Worm (Caenorhabditis elegans) whole organism, mixed stage, embryonic: Measurements from ENCODE around the gene B0034.2.
A peak's percentile ranks its signal among the peaks of the same experiment; 100 is the strongest.

Source experiments
- bed-3 ChIP-seq: fragments of 200-800 bp; sonication (Bioruptor generic); optimal IDR thresholded peaks from 3 replicates; lab custom pipeline; 2018; ENCODE audit warnings: mild to moderate bottlenecking, missing genetic modification characterization, moderate library complexity, missing compliant biosample characterization
- blmp-1 ChIP-seq: fragments of 150-350 bp; optimal IDR thresholded peaks from 2 replicates; lab custom pipeline; 2014; ENCODE audit warnings: missing biosample characterization, missing genetic modification characterization
- ceh-39 ChIP-seq: fragments of 150-350 bp; optimal IDR thresholded peaks from 2 replicates; lab custom pipeline; 2014; ENCODE audit warnings: missing biosample characterization, missing genetic modification characterization
- ceh-43 ChIP-seq: fragments of 200-800 bp; sonication (Bioruptor generic); optimal IDR thresholded peaks from 2 replicates; lab custom pipeline; 2018; ENCODE audit warnings: mild to moderate bottlenecking, missing genetic modification characterization, moderate library complexity, missing compliant biosample characterization
- ces-1 ChIP-seq: fragments of 150-350 bp; optimal IDR thresholded peaks from 2 replicates; lab custom pipeline; 2014; ENCODE audit warnings: missing biosample characterization, missing genetic modification reagents, missing genetic modification characterization
- cnd-1 ChIP-seq: fragments of 200-800 bp; sonication (Bioruptor generic); optimal IDR thresholded peaks from 2 replicates; lab custom pipeline; 2018; ENCODE audit warnings: mild to moderate bottlenecking, missing genetic modification characterization, missing compliant biosample characterization
- drap-1 ChIP-seq: fragments of 200-800 bp; sonication (Bioruptor generic); optimal IDR thresholded peaks from 3 replicates; lab custom pipeline; 2018; ENCODE audit warnings: mild to moderate bottlenecking, missing genetic modification characterization, missing compliant biosample characterization
- elt-1 ChIP-seq: sonication (generic microtip); optimal IDR thresholded peaks from 2 replicates; lab custom pipeline; 2017; ENCODE audit warnings: missing genetic modification characterization, mild to moderate bottlenecking, missing compliant biosample characterization, antibody characterized with exemption, moderate library complexity, borderline replicate concordance; ENCODE audit not compliant: insufficient read depth
- elt-3 ChIP-seq: fragments of 150-350 bp; optimal IDR thresholded peaks from 2 replicates; lab custom pipeline; 2014; ENCODE audit warnings: missing biosample characterization, missing genetic modification characterization
- flh-1 ChIP-seq: fragments of 200-800 bp; sonication (Bioruptor generic); optimal IDR thresholded peaks from 2 replicates; lab custom pipeline; 2018; ENCODE audit warnings: mild to moderate bottlenecking, missing genetic modification characterization, moderate library complexity, missing compliant biosample characterization
- lin-13 ChIP-seq: fragments of 150-350 bp; optimal IDR thresholded peaks from 2 replicates; lab custom pipeline; 2014; ENCODE audit warnings: missing biosample characterization, missing genetic modification characterization
- lin-32 ChIP-seq: fragments of 200-800 bp; sonication (Bioruptor generic); optimal IDR thresholded peaks from 2 replicates; lab custom pipeline; 2018; ENCODE audit warnings: mild to moderate bottlenecking, missing genetic modification characterization, missing compliant biosample characterization
- lsy-2 ChIP-seq: fragments of 150-350 bp; optimal IDR thresholded peaks from 2 replicates; lab custom pipeline; 2014; ENCODE audit warnings: missing biosample characterization, missing genetic modification characterization
- mab-5 ChIP-seq: fragments of 150-350 bp; optimal IDR thresholded peaks from 2 replicates; lab custom pipeline; 2014; ENCODE audit warnings: missing biosample characterization, missing genetic modification characterization
- mep-1 ChIP-seq: fragments of 150-350 bp; optimal IDR thresholded peaks from 2 replicates; lab custom pipeline; 2017; ENCODE audit warnings: missing biosample characterization, missing genetic modification reagents, missing genetic modification characterization, inconsistent platforms
- nhr-12 ChIP-seq: fragments of 150-350 bp; optimal IDR thresholded peaks from 2 replicates; lab custom pipeline; 2014; ENCODE audit warnings: missing biosample characterization, missing genetic modification characterization
- nhr-2 ChIP-seq: fragments of 150-350 bp; optimal IDR thresholded peaks from 2 replicates; lab custom pipeline; 2014; ENCODE audit warnings: missing biosample characterization, missing genetic modification characterization
- nhr-28 ChIP-seq: fragments of 150-350 bp; optimal IDR thresholded peaks from 2 replicates; lab custom pipeline; 2014; ENCODE audit warnings: missing biosample characterization, missing genetic modification characterization
- nhr-76 ChIP-seq: sonication (generic microtip); optimal IDR thresholded peaks from 2 replicates; lab custom pipeline; 2017; ENCODE audit warnings: missing biosample characterization, missing genetic modification characterization
- sem-2 ChIP-seq: fragments of 200-800 bp; sonication (Bioruptor generic); optimal IDR thresholded peaks from 2 replicates; lab custom pipeline; 2018; ENCODE audit warnings: mild to moderate bottlenecking, missing genetic modification characterization, missing compliant biosample characterization
- sptf-1 ChIP-seq: sonication (generic microtip); optimal IDR thresholded peaks from 2 replicates; lab custom pipeline; 2017; ENCODE audit warnings: mild to moderate bottlenecking, missing genetic modification characterization, moderate library complexity, missing compliant biosample characterization
- tbx-8 ChIP-seq: fragments of 200-800 bp; sonication (Bioruptor generic); optimal IDR thresholded peaks from 2 replicates; lab custom pipeline; 2018; ENCODE audit warnings: mild to moderate bottlenecking, missing genetic modification characterization, moderate library complexity, missing compliant biosample characterization
- unc-120 ChIP-seq: sonication (generic microtip); optimal IDR thresholded peaks from 2 replicates; lab custom pipeline; 2017; ENCODE audit warnings: missing genetic modification characterization, missing compliant biosample characterization; ENCODE audit not compliant: poor library complexity, severe bottlenecking
- unc-39 ChIP-seq: fragments of 150-350 bp; optimal IDR thresholded peaks from 2 replicates; lab custom pipeline; 2014; ENCODE audit warnings: missing biosample characterization, missing genetic modification characterization
- unc-62 ChIP-seq: fragments of 150-350 bp; optimal IDR thresholded peaks from 2 replicates; lab custom pipeline; 2014; ENCODE audit warnings: missing biosample characterization, missing genetic modification reagents, missing genetic modification characterization
- zip-8 ChIP-seq: fragments of 150-350 bp; optimal IDR thresholded peaks from 2 replicates; lab custom pipeline; 2014; ENCODE audit warnings: missing biosample characterization, missing genetic modification characterization
- ztf-11 ChIP-seq: fragments of 150-350 bp; optimal IDR thresholded peaks from 2 replicates; lab custom pipeline; 2014; ENCODE audit warnings: missing biosample characterization, missing genetic modification characterization

B0034.2 gene

DNA sequence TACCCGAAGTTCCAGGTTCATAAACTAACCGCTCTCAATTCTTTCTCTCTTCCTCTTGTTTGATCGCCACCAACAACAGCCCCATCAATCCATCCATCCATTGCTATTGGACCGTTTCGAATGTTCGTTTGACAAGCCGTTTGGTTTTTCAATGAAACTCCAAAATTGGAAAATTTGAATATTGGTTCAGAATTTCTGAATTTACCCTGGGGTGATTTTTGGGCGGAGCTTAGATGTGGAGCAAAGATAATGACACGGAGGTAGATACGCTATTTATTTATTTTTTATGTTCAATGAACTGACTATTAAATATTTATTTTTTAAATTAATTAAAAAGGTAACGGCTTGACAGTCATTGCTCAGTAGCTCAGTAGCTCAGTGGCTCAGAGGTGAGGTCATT is at the start of gene B0034.2:
Gene B0034.2, minus strand, starts transcription at position 101 of the 400 bp plus-strand sequence.
- no peak for TF ChIP-seq elt-1 (tag; lab: Kevin White, UChicago)
- TF ChIP-seq nhr-12 (tag; lab: Kevin White, UChicago): no peak
- no peak for TF ChIP-seq nhr-76 (tag; lab: Kevin White, UChicago)
- no peak for TF ChIP-seq nhr-2
- no peak for TF ChIP-seq ces-1 (GFP tag; lab: Kevin White, UChicago)
- no peak for TF ChIP-seq ztf-11 (tag; lab: Kevin White, UChicago)
- TF ChIP-seq unc-62 (GFP tag; lab: Kevin White, UChicago): no peak
- no peak for TF ChIP-seq drap-1 (GFP tag; lab: Kevin White, UChicago)
- TF ChIP-seq tbx-8 (GFP tag; lab: Kevin White, UChicago): no peak
- TF ChIP-seq elt-3 (tag; lab: Kevin White, UChicago): no peak
- no peak for TF ChIP-seq nhr-28 (tag; lab: Kevin White, UChicago)

DNA sequence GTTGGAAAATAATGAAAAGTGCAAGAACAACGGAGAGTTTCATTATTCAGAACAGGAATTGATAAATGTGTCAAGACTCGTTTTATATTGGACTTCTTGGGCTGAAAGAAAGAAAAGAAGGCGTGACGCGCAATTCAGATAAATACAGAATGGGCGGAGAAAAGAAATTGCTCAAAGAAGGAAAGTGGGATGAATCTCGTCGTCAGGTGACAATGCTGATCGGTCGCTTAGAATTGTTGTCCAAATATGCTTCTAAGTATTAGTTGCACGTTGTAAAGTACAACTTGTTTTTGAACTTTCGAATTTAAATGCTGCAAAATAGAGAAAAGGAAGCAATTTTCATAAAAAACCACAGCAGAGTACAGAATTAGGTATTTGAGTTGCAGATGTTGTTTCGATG is 46.5 kb upstream of the B0034.2 start, which contains the start of gene ins-3:
Gene ins-3, minus strand, starts transcription at position 101 of the 400 bp plus-strand sequence.
- TF ChIP-seq unc-62 (GFP tag; lab: Kevin White, UChicago) (no peak), sptf-1 (no peak), ceh-43 (GFP tag; lab: Kevin White, UChicago) (no peak), zip-8 (tag; lab: Kevin White, UChicago) (no peak), sem-2 (no peak), ces-1 (GFP tag; lab: Kevin White, UChicago) (no peak)
- TF ChIP-seq, all 35 proteins: peak for 0

DNA sequence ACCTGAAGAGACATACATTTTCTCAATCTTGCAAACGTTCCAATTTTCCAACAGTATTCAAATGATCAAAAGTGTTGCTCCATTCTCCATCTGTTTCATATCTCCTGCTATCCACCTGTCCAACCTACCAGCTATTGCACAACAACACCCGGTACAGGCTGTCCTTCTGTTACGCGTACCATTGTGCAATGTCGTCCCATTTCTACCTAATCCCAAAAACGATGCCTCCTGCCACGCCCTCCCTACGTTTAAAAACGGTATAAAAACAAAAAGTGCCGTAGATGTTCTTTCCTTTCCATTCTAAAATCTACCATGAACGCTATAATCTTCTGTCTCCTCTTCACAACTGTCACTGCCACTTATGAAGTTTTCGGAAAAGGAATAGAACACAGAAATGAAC is 44.1 kb upstream of the B0034.2 start, which contains the start of gene ins-2:
Gene ins-2, plus strand, starts transcription at position 301 of the 400 bp plus-strand sequence.
- TF ChIP-seq lin-32 (GFP tag; lab: Kevin White, UChicago) (peak; percentile 46), zip-8 (tag; lab: Kevin White, UChicago) (peak; percentile 51), nhr-12 (tag; lab: Kevin White, UChicago) (no peak)

DNA sequence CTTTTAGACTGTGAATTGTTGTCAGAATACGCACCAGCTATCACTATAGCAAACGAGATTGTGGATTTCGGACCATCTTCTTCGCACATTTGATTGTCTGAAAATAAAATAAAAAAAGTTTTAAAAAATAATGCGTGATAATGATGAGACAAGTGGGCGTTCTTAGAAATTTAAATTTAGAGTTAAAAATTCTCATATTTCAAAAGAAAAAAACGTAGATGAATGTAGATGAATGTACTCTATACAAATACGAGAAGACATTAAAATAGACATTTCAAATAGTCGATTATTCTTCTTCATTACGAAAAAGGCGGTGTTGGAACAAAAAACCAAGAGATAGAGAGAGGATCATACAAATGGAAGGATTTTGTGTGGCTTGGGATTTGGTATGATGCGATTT is 30.7 kb upstream of the B0034.2 start, which contains the start of gene B0034.5:
Gene B0034.5, minus strand, starts transcription at position 101 of the 400 bp plus-strand sequence.
- no peak for TF ChIP-seq lsy-2 (tag; lab: Kevin White, UChicago)
- no peak for TF ChIP-seq tbx-8 (GFP tag; lab: Kevin White, UChicago)
- TF ChIP-seq ces-1 (GFP tag; lab: Kevin White, UChicago): no peak
- no peak for TF ChIP-seq unc-39 (tag; lab: Kevin White, UChicago)
- no peak for TF ChIP-seq mep-1
- no peak for TF ChIP-seq mab-5 (tag; lab: Kevin White, UChicago)
- no peak for TF ChIP-seq flh-1 (GFP tag; lab: Kevin White, UChicago)
- no peak for TF ChIP-seq unc-120 (tag; lab: Kevin White, UChicago)

DNA sequence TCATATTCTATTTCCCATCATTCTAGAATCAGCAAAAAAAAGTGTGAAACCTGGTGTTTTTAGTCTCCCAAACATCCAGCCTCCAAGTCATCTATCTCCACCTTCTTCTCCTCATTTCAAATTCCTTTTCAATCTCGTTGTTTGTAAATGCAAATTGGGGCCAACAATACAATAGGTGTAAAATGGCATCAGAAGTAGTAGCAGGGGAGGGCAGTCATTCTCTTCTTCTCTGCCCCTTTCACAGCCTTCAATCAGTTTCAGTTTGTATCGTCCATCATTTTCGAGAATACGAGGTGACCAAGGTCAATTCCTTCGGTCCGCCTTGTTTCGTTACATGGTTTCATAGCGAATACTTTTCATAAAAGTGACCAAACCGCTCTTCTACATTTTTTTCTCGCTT is 25.1 kb upstream of the B0034.2 start, which contains the start of gene B0034.4:
Gene B0034.4, minus strand, starts transcription at position 229 of the 400 bp plus-strand sequence.
- TF ChIP-seq lin-13 (tag; lab: Kevin White, UChicago) (no peak), bed-3 (GFP tag; lab: Kevin White, UChicago) (no peak), drap-1 (GFP tag; lab: Kevin White, UChicago) (no peak), lin-32 (GFP tag; lab: Kevin White, UChicago) (no peak), unc-120 (tag; lab: Kevin White, UChicago) (no peak)

DNA sequence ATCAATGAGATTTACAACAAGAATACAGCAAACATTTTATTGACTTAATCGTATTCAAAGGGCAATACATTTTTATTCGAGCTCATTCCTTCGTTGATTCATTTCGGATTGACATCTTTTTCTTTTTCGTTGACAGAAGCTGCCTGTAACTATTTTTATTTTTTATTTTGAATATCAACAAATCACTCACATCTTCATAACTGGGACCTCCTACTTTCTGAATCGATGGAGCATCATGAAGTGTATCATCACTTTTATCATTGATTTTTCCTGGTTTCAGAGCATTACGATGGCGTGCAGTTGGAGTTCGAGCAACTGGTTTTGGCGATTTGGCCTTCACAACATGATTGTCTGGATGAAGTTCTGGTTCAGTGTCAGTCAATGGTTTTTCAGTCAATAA is 23.9 kb upstream of the B0034.2 start, which contains the start of gene B0034.1:
Gene B0034.1, plus strand, starts transcription at position 301 of the 400 bp plus-strand sequence.
- no peak for TF ChIP-seq mab-5 (tag; lab: Kevin White, UChicago)
- no peak for TF ChIP-seq unc-120 (tag; lab: Kevin White, UChicago)
- TF ChIP-seq ceh-39 (tag; lab: Kevin White, UChicago): no peak
- TF ChIP-seq cnd-1 (tag; lab: Kevin White, UChicago): no peak
- TF ChIP-seq zip-8 (tag; lab: Kevin White, UChicago): no peak
- no peak for TF ChIP-seq drap-1 (GFP tag; lab: Kevin White, UChicago)
- no peak for TF ChIP-seq sptf-1
- TF ChIP-seq blmp-1 (tag; lab: Kevin White, UChicago): no peak
- TF ChIP-seq ces-1 (GFP tag; lab: Kevin White, UChicago): no peak
